Worm (Caenorhabditis elegans): ENCODE data around the gene B0218.7.

ce11 chrIV:8133536-8133935 is 32.3 kb downstream of the B0218.7 start, which contains the start of gene sph-1:
- TF ChIP-seq T22C8.4 (GFP tag; IDR thresholded peaks at IDR 0.05): no peak
- no peak for TF ChIP-seq klf-2 (GFP tag; conservative IDR thresholded peaks at IDR 0.05)

All from whole organism, midembryonic.